Fruit fly (Drosophila melanogaster) whole organism, wandering third instar larva: Measurements from ENCODE around the gene PolE2.

Experiments
- Abd-B ChIP-seq: fragments of >200 bp; optimal IDR thresholded peaks from 2 replicates; lab custom pipeline; 2017; ENCODE audit warnings: missing biosample characterization, missing genetic modification characterization
- CG9705 ChIP-seq: fragments of 200-800 bp; sonication (Bioruptor generic); optimal IDR thresholded peaks from 2 replicates; lab custom pipeline; 2018; ENCODE audit warnings: missing biosample characterization, mild to moderate bottlenecking, missing genetic modification characterization
- GATAd ChIP-seq: sonication (Bioruptor generic); optimal IDR thresholded peaks from 2 replicates; lab custom pipeline; 2016; ENCODE audit warnings: missing biosample characterization, missing genetic modification characterization
- Hr83 ChIP-seq: fragments of 200-300 bp; sonication (Bioruptor generic); optimal IDR thresholded peaks from 2 replicates; lab custom pipeline; 2016; ENCODE audit warnings: missing biosample characterization, mild to moderate bottlenecking, missing genetic modification characterization, moderate library complexity; ENCODE audit not compliant: poor library complexity, severe bottlenecking
- br ChIP-seq: fragments of 200-800 bp; sonication (Bioruptor generic); optimal IDR thresholded peaks from 2 replicates; lab custom pipeline; 2016; ENCODE audit warnings: missing biosample characterization, missing genetic modification characterization
- foxo ChIP-seq, 2 experiments: fragments of 200-800 bp; sonication (Bioruptor generic); optimal IDR thresholded peaks; 2 replicates in 1 of 2; 3 replicates in 1 of 2; lab custom pipeline; 2016 to 2017; ENCODE audit warnings: missing biosample characterization in 2 of 2, missing genetic modification characterization in 2 of 2
- fru ChIP-seq: fragments of 200-800 bp; sonication (Bioruptor generic); optimal IDR thresholded peaks from 3 replicates; lab custom pipeline; 2016; ENCODE audit warnings: missing biosample characterization, mild to moderate bottlenecking, missing genetic modification characterization
- lola ChIP-seq: fragments of >200 bp; optimal IDR thresholded peaks from 2 replicates; lab custom pipeline; 2017; ENCODE audit warnings: missing biosample characterization, missing genetic modification characterization
- psq ChIP-seq: fragments of 200-800 bp; sonication (Bioruptor generic); optimal IDR thresholded peaks from 3 replicates; lab custom pipeline; 2017; ENCODE audit warnings: missing biosample characterization, mild to moderate bottlenecking, missing genetic modification characterization, moderate library complexity
- tai ChIP-seq: sonication (Bioruptor generic); optimal IDR thresholded peaks from 2 replicates; lab custom pipeline; 2016; ENCODE audit warnings: missing biosample characterization, missing genetic modification characterization
- usp ChIP-seq: fragments of >200 bp; optimal IDR thresholded peaks from 2 replicates; lab custom pipeline; 2017; ENCODE audit warnings: missing biosample characterization, missing genetic modification characterization

DNA sequence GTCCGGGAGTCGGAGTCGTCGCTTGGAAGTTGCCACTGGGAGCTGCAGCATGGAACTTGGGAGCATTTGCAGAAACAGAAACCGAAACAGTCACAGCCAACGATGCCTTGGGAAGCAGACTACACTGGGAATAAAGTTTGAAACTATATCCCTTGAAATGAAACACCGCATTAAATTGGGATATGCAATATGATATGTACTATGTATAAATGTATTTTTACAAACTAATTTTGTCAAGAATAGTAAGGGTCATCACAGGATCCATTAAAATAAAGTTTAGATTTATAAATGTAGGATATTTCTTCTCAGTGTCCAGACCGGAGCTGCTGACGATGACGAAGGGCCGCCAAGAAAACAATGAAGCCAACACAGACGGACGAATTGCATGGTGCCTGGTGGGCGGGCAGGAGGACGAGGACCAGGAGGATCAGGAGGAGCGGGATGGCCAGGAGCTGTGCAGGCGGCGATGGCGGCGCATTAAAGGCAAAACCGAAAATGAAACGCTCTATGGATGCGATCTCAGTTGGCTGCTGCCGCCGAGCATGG lies 33.3 kb downstream of the PolE2 start:
- TF ChIP-seq tai (GFP tag; lab: Kevin White, UChicago) (no peak), foxo (GFP tag; optimal IDR thresholded peaks at IDR 0.05; lab: Kevin White, UChicago) (peak in 1 of 2 experiments; percentile 46), fru (GFP tag; lab: Kevin White, UChicago) (peak; percentile 54), CG9705 (no peak), usp (GFP tag; lab: Kevin White, UChicago) (no peak), Hr83 (GFP tag; lab: Kevin White, UChicago) (no peak), Abd-B (GFP tag; lab: Kevin White, UChicago) (no peak), br (GFP tag; lab: Kevin White, UChicago) (peak; percentile 34), lola (GFP tag; lab: Kevin White, UChicago) (no peak), psq (GFP tag; lab: Kevin White, UChicago) (peak; percentile 14), GATAd (GFP tag; lab: Kevin White, UChicago) (no peak)
